Fruit fly (Drosophila melanogaster): ENCODE data around the gene CG9072.

CG9072 gene

DNA sequence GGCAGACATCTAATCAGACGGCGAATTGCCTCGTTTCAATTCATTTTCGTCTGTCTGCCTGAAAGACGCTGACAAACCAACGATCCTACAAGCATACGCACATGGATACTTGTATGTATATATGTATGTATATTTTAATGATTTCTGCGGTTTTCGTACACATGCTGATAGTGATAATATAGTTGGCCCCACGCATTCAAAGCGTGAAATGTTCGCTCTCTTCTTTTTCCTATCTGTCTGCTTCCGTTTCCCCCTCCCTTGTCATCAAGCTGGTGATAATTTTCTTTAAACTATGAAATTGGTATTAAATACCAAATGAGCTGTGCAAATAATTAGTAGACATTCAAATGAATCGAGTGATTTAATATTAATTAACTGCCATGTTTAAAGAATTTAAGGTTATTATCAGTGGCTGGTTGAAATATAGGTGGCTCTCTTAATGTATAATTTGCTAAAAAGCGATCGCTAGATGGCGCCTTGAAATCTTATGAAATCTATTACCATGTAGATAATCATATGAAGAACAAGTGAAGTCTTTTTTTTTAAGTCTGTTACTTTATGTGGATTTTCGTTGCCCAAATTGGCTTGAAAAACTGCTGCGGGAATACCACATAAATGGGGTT, 15.0 kb downstream of the CG9072 start, which contains the start of gene CG33177 (continued):
- TF ChIP-seq phol (tag; optimal IDR thresholded peaks at IDR 0.05) (peak; percentile 55), Ravus (GFP tag; IDR thresholded peaks at IDR 0.05) (no peak), sens (GFP tag) (peak; percentile 79), otp (GFP tag; IDR thresholded peaks at IDR 0.05) (no peak), CG15514 (GFP tag; optimal IDR thresholded peaks at IDR 0.05) (peak; percentile 32), exex (tag; optimal IDR thresholded peaks at IDR 0.05) (peak; percentile 91), CG18011 (GFP tag; optimal IDR thresholded peaks at IDR 0.05) (no peak), CG9797 (GFP tag; optimal IDR thresholded peaks at IDR 0.05) (no peak), Rfx (GFP tag; IDR thresholded peaks at IDR 0.05) (peak; percentile 53; the same call in 1 of the 2 replicates), Bdp1 (GFP tag; optimal IDR thresholded peaks at IDR 0.05) (no peak), CG1024 (GFP tag; IDR thresholded peaks at IDR 0.05) (no peak), CG15011 (GFP tag; optimal IDR thresholded peaks at IDR 0.05) (no peak), Eip74EF (GFP tag; optimal IDR thresholded peaks at IDR 0.05) (peak in 1 of 2 experiments; percentile 34), crol (GFP tag; IDR thresholded peaks at IDR 0.05) (no peak), lbe (GFP tag; optimal IDR thresholded peaks at IDR 0.05) (no peak), CG32767 (GFP tag; IDR thresholded peaks at IDR 0.05) (no peak), bcd (GFP tag; optimal IDR thresholded peaks at IDR 0.05) (no peak), Dp (GFP tag; optimal IDR thresholded peaks at IDR 0.05) (peak; percentile 8), bigmax (GFP tag; optimal IDR thresholded peaks at IDR 0.05) (peak; percentile 96), CG17361 (GFP tag; IDR thresholded peaks at IDR 0.05) (no peak), CG30403 (GFP tag; optimal IDR thresholded peaks at IDR 0.05) (peak; percentile 14), CG11093 (GFP tag; IDR thresholded peaks at IDR 0.05) (no peak), CG9817 (tag; optimal IDR thresholded peaks at IDR 0.05) (peak; percentile 41), pho (GFP tag; optimal IDR thresholded peaks at IDR 0.05) (peak; percentile 12), CG2116 (GFP tag; optimal IDR thresholded peaks at IDR 0.05) (peak; percentile 3), amos (GFP tag; IDR thresholded peaks at IDR 0.05; ENCODE audit: partially characterized antibody) (0 out of 2 replicates have a peak, but pooled peaks have one; percentile 10), CG7271 (tag; optimal IDR thresholded peaks at IDR 0.05) (no peak), Awh (GFP tag; IDR thresholded peaks at IDR 0.05) (no peak), CG17328 (GFP tag; IDR thresholded peaks at IDR 0.05) (peak; percentile 21; the same call in 1 of the 2 replicates), NK7.1 (GFP tag; optimal IDR thresholded peaks at IDR 0.05) (no peak), CoRest (tag; optimal IDR thresholded peaks at IDR 0.05) (peak; percentile 36), lilli (GFP tag; optimal IDR thresholded peaks at IDR 0.05) (peak; percentile 40), Atf6 (GFP tag; IDR thresholded peaks at IDR 0.05) (no peak), CG11504 (tag; optimal IDR thresholded peaks at IDR 0.05) (peak; percentile 28), CG11085 (GFP tag; IDR thresholded peaks at IDR 0.05) (no peak), Six4 (GFP tag; optimal IDR thresholded peaks at IDR 0.05) (no peak), pita (GFP tag; optimal IDR thresholded peaks at IDR 0.05) (peak; percentile 3), CG11456 (GFP tag; IDR thresholded peaks at IDR 0.05) (peak; percentile 60; the same call in 1 of the 3 replicates), Sox102F (GFP tag; optimal IDR thresholded peaks at IDR 0.05) (peak; percentile 9), D19B (GFP tag; optimal IDR thresholded peaks at IDR 0.05) (no peak), Xbp1 (GFP tag; optimal IDR thresholded peaks at IDR 0.05) (peak; percentile 28), CG10979 (tag; optimal IDR thresholded peaks at IDR 0.05) (peak; percentile 58), CG12299 (tag; optimal IDR thresholded peaks at IDR 0.05) (no peak), zen (tag; optimal IDR thresholded peaks at IDR 0.05) (peak; percentile 79), CG9727 (GFP tag; optimal IDR thresholded peaks at IDR 0.05) (no peak), chif (GFP tag; optimal IDR thresholded peaks at IDR 0.05) (peak in 1 of 2 experiments; percentile 35), az2 (GFP tag; optimal IDR thresholded peaks at IDR 0.05) (peak; percentile 9), CG17385 (GFP tag; optimal IDR thresholded peaks at IDR 0.05) (peak; percentile 13), sisA (GFP tag; IDR thresholded peaks at IDR 0.05) (no peak), CG18262 (tag; optimal IDR thresholded peaks at IDR 0.05) (peak; percentile 23)

Measured in whole organism, embryonic.